Fruit fly (Drosophila melanogaster) whole organism, pupa: Measurements from ENCODE around the gene Fad2.

Experiments used
- CG10348 ChIP-seq: fragments of 200-800 bp; sonication (Bioruptor generic); IDR thresholded peaks from 2 replicates; pipeline ENCODE4 v1.3.6; 2022; ENCODE audit warnings: missing biosample characterization, missing genetic modification characterization
- CG12605 ChIP-seq: fragments of 200-800 bp; sonication (Bioruptor generic); IDR thresholded peaks from 2 replicates; pipeline ENCODE4 v1.3.6; 2022; ENCODE audit warnings: missing biosample characterization, missing genetic modification characterization
- CG13204 ChIP-seq: fragments of 200-800 bp; sonication (Bioruptor generic); optimal IDR thresholded peaks from 2 replicates; lab custom pipeline; 2018; ENCODE audit warnings: missing biosample characterization, mild to moderate bottlenecking, missing genetic modification characterization, moderate library complexity
- CG14655 ChIP-seq: fragments of 200-800 bp; sonication (Bioruptor generic); optimal IDR thresholded peaks from 3 replicates; lab custom pipeline; 2017; ENCODE audit warnings: mild to moderate bottlenecking, missing biosample characterization, missing genetic modification reagents, missing genetic modification characterization
- CG15710 ChIP-seq: fragments of 200-800 bp; sonication (Bioruptor generic); optimal IDR thresholded peaks from 2 replicates; lab custom pipeline; 2018; ENCODE audit warnings: missing biosample characterization, mild to moderate bottlenecking, missing genetic modification characterization, moderate library complexity
- CG17806 ChIP-seq: fragments of 200-800 bp; sonication (Bioruptor generic); optimal IDR thresholded peaks from 2 replicates; lab custom pipeline; 2018; ENCODE audit warnings: missing biosample characterization, mild to moderate bottlenecking, missing genetic modification characterization, moderate library complexity
- CG32121 ChIP-seq: fragments of 200-800 bp; sonication (Bioruptor generic); IDR thresholded peaks from 2 replicates; pipeline ENCODE4 v1.3.6; 2022; ENCODE audit warnings: missing biosample characterization, missing genetic modification characterization
- CG34367 ChIP-seq: fragments of 200-800 bp; sonication (Bioruptor generic); optimal IDR thresholded peaks from 2 replicates; lab custom pipeline; 2018; ENCODE audit warnings: missing biosample characterization, mild to moderate bottlenecking, missing genetic modification characterization
- CG8159 ChIP-seq: fragments of 200-800 bp; sonication (Bioruptor generic); optimal IDR thresholded peaks from 3 replicates; lab custom pipeline; 2018; ENCODE audit warnings: missing biosample characterization, mild to moderate bottlenecking, missing genetic modification characterization, moderate library complexity
- CG8301 ChIP-seq: fragments of 200-800 bp; sonication (Bioruptor generic); optimal IDR thresholded peaks from 2 replicates; lab custom pipeline; 2018; ENCODE audit warnings: missing biosample characterization, mild to moderate bottlenecking, missing genetic modification characterization
- CG9948 ChIP-seq: fragments of 200-800 bp; sonication (Bioruptor generic); optimal IDR thresholded peaks from 2 replicates; lab custom pipeline; 2018; ENCODE audit warnings: missing biosample characterization, mild to moderate bottlenecking, missing genetic modification characterization, moderate library complexity
- D1 ChIP-seq: fragments of 200-800 bp; sonication (Bioruptor generic); optimal IDR thresholded peaks from 2 replicates; lab custom pipeline; 2018; ENCODE audit warnings: missing biosample characterization, mild to moderate bottlenecking, missing genetic modification characterization, moderate library complexity
- EcR ChIP-seq: fragments of 200-800 bp; sonication (Bioruptor generic); optimal IDR thresholded peaks from 3 replicates; lab custom pipeline; 2019; ENCODE audit warnings: missing biosample characterization, missing genetic modification characterization, mild to moderate bottlenecking, moderate library complexity, missing genetic modification reagents
- Ets98B ChIP-seq: fragments of 200-800 bp; sonication (Bioruptor generic); IDR thresholded peaks from 2 replicates; pipeline ENCODE4 v1.3.6; 2022; ENCODE audit warnings: missing biosample characterization, missing genetic modification characterization
- Pif1A ChIP-seq: fragments of 200-800 bp; sonication (Bioruptor generic); optimal IDR thresholded peaks from 3 replicates; lab custom pipeline; 2016; ENCODE audit warnings: missing biosample characterization, missing genetic modification characterization
- Pif1B ChIP-seq: fragments of 200-800 bp; sonication (Bioruptor generic); optimal IDR thresholded peaks from 3 replicates; lab custom pipeline; 2016; ENCODE audit warnings: missing biosample characterization, missing genetic modification characterization
- fd96Ca ChIP-seq: fragments of 200-800 bp; sonication (Bioruptor generic); IDR thresholded peaks from 3 replicates; pipeline ENCODE4 v1.3.6; 2022; ENCODE audit warnings: missing biosample characterization, missing genetic modification characterization
- gl ChIP-seq: fragments of 200-800 bp; sonication (Bioruptor generic); optimal IDR thresholded peaks from 2 replicates; lab custom pipeline; 2018; ENCODE audit warnings: missing biosample characterization, mild to moderate bottlenecking, missing genetic modification characterization
- rn ChIP-seq: fragments of 200-800 bp; sonication (Bioruptor generic); IDR thresholded peaks from 2 replicates; pipeline ENCODE4 v1.3.6; 2022; ENCODE audit warnings: missing biosample characterization, missing genetic modification characterization

The Fad2 gene

dm6 chr3L:11065850-11066249 lies 42.5 kb downstream of the Fad2 start:
- TF ChIP-seq CG32121 (GFP tag; lab: Robert Waterston, UW) (peak; percentile 16; the same call in 1 of the 2 replicates), CG10348 (GFP tag; lab: Robert Waterston, UW) (no peak)

- TF ChIP-seq rn (GFP tag; lab: Robert Waterston, UW) (no peak), gl (tag; lab: Kevin White, UChicago) (no peak), D1 (no peak), CG32121 (GFP tag; lab: Robert Waterston, UW) (no peak), CG10348 (GFP tag; lab: Robert Waterston, UW) (no peak), CG12605 (GFP tag; lab: Robert Waterston, UW) (no peak), CG13204 (GFP tag; lab: Kevin White, UChicago) (no peak), CG17806 (tag; lab: Kevin White, UChicago) (no peak), Pif1B (GFP tag; lab: Kevin White, UChicago) (no peak), CG8159 (no peak), CG34367 (tag; lab: Kevin White, UChicago) (no peak), CG9948 (no peak), Pif1A (GFP tag; lab: Kevin White, UChicago) (no peak), fd96Ca (GFP tag; lab: Robert Waterston, UW) (no peak), CG8301 (tag; lab: Kevin White, UChicago) (no peak)
These were observed 46.4 kb downstream of the Fad2 start, which contains the start of gene CG6310 for dm6 chr3L:11069764-11070163. Gene CG6310, minus strand, starts transcription at chr3L:11069864.

dm6 chr3L:11070372-11070854 lies 47.1 kb downstream of the Fad2 start, which contains the start of gene Mocs1:
Gene Mocs1, plus strand, starts transcription at chr3L:11070526.
- TF ChIP-seq fd96Ca (GFP tag; lab: Robert Waterston, UW) (peak; percentile 48; the same call in 2 of the 3 replicates), CG15710 (no peak), rn (GFP tag; lab: Robert Waterston, UW) (no peak), CG17806 (tag; lab: Kevin White, UChicago) (no peak), EcR (GFP tag; lab: Kevin White, UChicago) (no peak), D1 (no peak), CG14655 (GFP tag; lab: Kevin White, UChicago) (no peak), Ets98B (GFP tag; lab: Robert Waterston, UW) (peak; percentile 53; the same call in 1 of the 2 replicates), Pif1B (GFP tag; lab: Kevin White, UChicago) (no peak), Pif1A (GFP tag; lab: Kevin White, UChicago) (no peak), CG32121 (GFP tag; lab: Robert Waterston, UW) (peak; percentile 54)

- no peak for TF ChIP-seq fd96Ca (GFP tag; lab: Robert Waterston, UW)
- TF ChIP-seq CG8301 (tag; lab: Kevin White, UChicago), result no peak
- no peak for TF ChIP-seq CG15710
- no peak for TF ChIP-seq CG12605 (GFP tag; lab: Robert Waterston, UW)
- TF ChIP-seq EcR (GFP tag; lab: Kevin White, UChicago), result no peak
- no peak for TF ChIP-seq Pif1A (GFP tag; lab: Kevin White, UChicago)
- no peak for TF ChIP-seq D1
- TF ChIP-seq CG34367 (tag; lab: Kevin White, UChicago), result no peak
- no peak for TF ChIP-seq CG14655 (GFP tag; lab: Kevin White, UChicago)
- TF ChIP-seq CG32121 (GFP tag; lab: Robert Waterston, UW), result no peak
- no peak for TF ChIP-seq CG13204 (GFP tag; lab: Kevin White, UChicago)
- TF ChIP-seq CG9948, result no peak
- TF ChIP-seq Pif1B (GFP tag; lab: Kevin White, UChicago), result no peak
- no peak for TF ChIP-seq CG17806 (tag; lab: Kevin White, UChicago)
These were observed 47.7 kb downstream of the Fad2 start for dm6 chr3L:11071057-11071456.
